Fruit fly (Drosophila melanogaster) whole organism, embryonic: ENCODE data around the gene Lsp1alpha.
A peak's percentile ranks its signal among the peaks of the same experiment; 100 is the strongest.

Source experiments
- Atf6 ChIP-seq: fragments of 200-800 bp; sonication (Bioruptor generic); IDR thresholded peaks from 2 replicates; pipeline ENCODE4 v1.3.6; 2022; ENCODE audit warnings: missing biosample characterization, missing genetic modification characterization
- B-H1 ChIP-seq: fragments of 200-800 bp; sonication (Bioruptor generic); IDR thresholded peaks from 3 replicates; pipeline ENCODE4 v1.3.6; 2022; ENCODE audit warnings: missing biosample characterization, missing genetic modification characterization
- Bgb ChIP-seq: fragments of 200-800 bp; sonication (Bioruptor generic); IDR thresholded peaks from 2 replicates; pipeline ENCODE4 v1.3.6; 2022; ENCODE audit warnings: missing biosample characterization, missing genetic modification characterization; ENCODE audit not compliant: partially characterized antibody
- C15 ChIP-seq: fragments of 200-800 bp; sonication (Bioruptor generic); IDR thresholded peaks from 3 replicates; pipeline ENCODE4 v1.3.6; 2022; ENCODE audit warnings: missing biosample characterization, missing genetic modification characterization
- CG11085 ChIP-seq: fragments of 200-800 bp; sonication (Bioruptor generic); IDR thresholded peaks from 2 replicates; pipeline ENCODE4 v1.3.6; 2022; ENCODE audit warnings: missing biosample characterization, missing genetic modification characterization
- CG11696 ChIP-seq: fragments of 200-800 bp; sonication (Bioruptor generic); IDR thresholded peaks from 2 replicates; pipeline ENCODE4 v1.3.6; 2022; ENCODE audit warnings: missing biosample characterization, missing genetic modification characterization
- CG12155 ChIP-seq: fragments of 200-800 bp; sonication (Bioruptor generic); optimal IDR thresholded peaks from 3 replicates; lab custom pipeline; 2016; ENCODE audit warnings: missing biosample characterization, missing genetic modification characterization
- CG1233 ChIP-seq: fragments of 200-800 bp; sonication (Bioruptor generic); optimal IDR thresholded peaks from 4 replicates; lab custom pipeline; 2018; ENCODE audit warnings: missing biosample characterization, mild to moderate bottlenecking, missing genetic modification characterization
- CG12391 ChIP-seq: fragments of 200-800 bp; sonication (Bioruptor generic); optimal IDR thresholded peaks from 3 replicates; lab custom pipeline; 2018; ENCODE audit warnings: missing biosample characterization, mild to moderate bottlenecking, missing genetic modification characterization, moderate library complexity
- CG13894 ChIP-seq: fragments of 200-800 bp; sonication (Bioruptor generic); optimal IDR thresholded peaks from 3 replicates; lab custom pipeline; 2018; ENCODE audit warnings: missing biosample characterization, mild to moderate bottlenecking, missing genetic modification characterization, moderate library complexity
- CG1602 ChIP-seq: fragments of 200-800 bp; sonication (Bioruptor generic); optimal IDR thresholded peaks from 3 replicates; lab custom pipeline; 2016; ENCODE audit warnings: missing biosample characterization, missing genetic modification characterization
- CG16863 ChIP-seq: fragments of 200-800 bp; sonication (Bioruptor generic); optimal IDR thresholded peaks from 3 replicates; lab custom pipeline; 2016; ENCODE audit warnings: missing biosample characterization, missing genetic modification characterization
- CG17359 ChIP-seq: fragments of 200-800 bp; sonication (Bioruptor generic); optimal IDR thresholded peaks from 3 replicates; lab custom pipeline; 2018; ENCODE audit warnings: missing biosample characterization, mild to moderate bottlenecking, missing genetic modification characterization, moderate library complexity
- CG18011 ChIP-seq: fragments of 200-800 bp; sonication (Bioruptor generic); optimal IDR thresholded peaks from 2 replicates; lab custom pipeline; 2017; ENCODE audit warnings: missing biosample characterization, missing genetic modification characterization, mild to moderate bottlenecking, moderate library complexity, missing genotype
- CG31441 ChIP-seq: fragments of 200-800 bp; sonication (Bioruptor generic); IDR thresholded peaks from 2 replicates; pipeline ENCODE4 v1.3.6; 2022; ENCODE audit warnings: missing biosample characterization, missing genetic modification characterization
- CG6654 ChIP-seq: fragments of 200-800 bp; sonication (Bioruptor generic); optimal IDR thresholded peaks from 2 replicates; lab custom pipeline; 2017; ENCODE audit warnings: missing biosample characterization, mild to moderate bottlenecking, missing genetic modification characterization
- CG7839 ChIP-seq: fragments of 200-800 bp; sonication (Bioruptor generic); optimal IDR thresholded peaks from 3 replicates; lab custom pipeline; 2018; ENCODE audit warnings: missing biosample characterization, mild to moderate bottlenecking, missing genetic modification characterization, moderate library complexity
- CG8089 ChIP-seq: fragments of 200-800 bp; sonication (Bioruptor generic); optimal IDR thresholded peaks from 3 replicates; lab custom pipeline; 2016; ENCODE audit warnings: missing biosample characterization, missing genetic modification characterization
- CG8924 ChIP-seq: fragments of 200-800 bp; optimal IDR thresholded peaks from 3 replicates; lab custom pipeline; 2019; ENCODE audit warnings: missing biosample characterization, mild to moderate bottlenecking, missing genetic modification characterization, moderate library complexity
- D19A ChIP-seq: fragments of 200-800 bp; optimal IDR thresholded peaks from 3 replicates; lab custom pipeline; 2019; ENCODE audit warnings: missing biosample characterization, mild to moderate bottlenecking, missing genetic modification characterization, moderate library complexity
- Dbx ChIP-seq: fragments of 200-800 bp; sonication (Bioruptor generic); IDR thresholded peaks from 3 replicates; pipeline ENCODE4 v1.3.6; 2022; ENCODE audit warnings: missing biosample characterization, missing genetic modification characterization
- HLH54F ChIP-seq: fragments of 200-800 bp; sonication (Bioruptor generic); optimal IDR thresholded peaks from 3 replicates; lab custom pipeline; 2016; ENCODE audit warnings: missing biosample characterization, missing genetic modification characterization
- Hmr ChIP-seq: fragments of 200-800 bp; sonication (Bioruptor generic); optimal IDR thresholded peaks from 3 replicates; lab custom pipeline; 2017; ENCODE audit warnings: mild to moderate bottlenecking, missing biosample characterization, missing genetic modification reagents, missing genetic modification characterization
- Hmx ChIP-seq: fragments of 200-800 bp; sonication (Bioruptor generic); optimal IDR thresholded peaks from 2 replicates; lab custom pipeline; 2016; ENCODE audit warnings: missing biosample characterization, missing genetic modification characterization
- Hr3 ChIP-seq: fragments of 200-800 bp; sonication (Bioruptor generic); optimal IDR thresholded peaks from 3 replicates; lab custom pipeline; 2016; ENCODE audit warnings: missing biosample characterization, missing genetic modification characterization
- Hr51 ChIP-seq, 2 experiments: fragments of 200-800 bp; sonication (Bioruptor generic); optimal IDR thresholded peaks; 2 replicates in 1 of 2; 3 replicates in 1 of 2; lab custom pipeline; 2016 to 2018; ENCODE audit warnings: missing biosample characterization in 2 of 2, missing genetic modification characterization in 2 of 2, mild to moderate bottlenecking in 1 of 2, moderate library complexity in 1 of 2
- Hsf ChIP-seq: fragments of 200-800 bp; sonication (Bioruptor generic); optimal IDR thresholded peaks from 3 replicates; lab custom pipeline; 2016; ENCODE audit warnings: missing biosample characterization, missing genetic modification characterization
- Lpt ChIP-seq: fragments of >200 bp; optimal IDR thresholded peaks from 2 replicates; lab custom pipeline; 2018; ENCODE audit warnings: missing biosample characterization, missing genetic modification characterization
- Max ChIP-seq: fragments of 200-800 bp; sonication (Bioruptor generic); optimal IDR thresholded peaks from 2 replicates; lab custom pipeline; 2016; ENCODE audit warnings: missing biosample characterization, mild to moderate bottlenecking, missing genetic modification characterization
- NFAT ChIP-seq: fragments of 200-800 bp; sonication (Bioruptor generic); IDR thresholded peaks from 2 replicates; pipeline ENCODE4 v1.3.6; 2022; ENCODE audit warnings: missing biosample characterization, missing genetic modification characterization
- Opbp ChIP-seq: fragments of 200-800 bp; sonication (Bioruptor generic); IDR thresholded peaks from 3 replicates; pipeline ENCODE4 v1.3.6; 2022; ENCODE audit warnings: missing biosample characterization, missing genetic modification characterization; ENCODE audit not compliant: partially characterized antibody
- Ptx1 ChIP-seq: fragments of 200-800 bp; sonication (Bioruptor generic); IDR thresholded peaks from 2 replicates; pipeline ENCODE4 v1.3.6; 2022; ENCODE audit warnings: missing biosample characterization, missing genetic modification characterization
- Six4 ChIP-seq: fragments of 200-800 bp; sonication (Bioruptor generic); optimal IDR thresholded peaks from 2 replicates; lab custom pipeline; 2016; ENCODE audit warnings: missing biosample characterization, missing genetic modification characterization
- Sry-β ChIP-seq: fragments of 200-800 bp; sonication (Bioruptor generic); optimal IDR thresholded peaks from 2 replicates; lab custom pipeline; 2018; ENCODE audit warnings: missing biosample characterization, mild to moderate bottlenecking, missing genetic modification characterization, moderate library complexity
- abd-A ChIP-seq: fragments of 200-800 bp; sonication (Bioruptor generic); optimal IDR thresholded peaks from 3 replicates; lab custom pipeline; 2019; ENCODE audit warnings: missing biosample characterization, mild to moderate bottlenecking, missing genetic modification characterization, moderate library complexity
- crc ChIP-seq: fragments of 200-800 bp; sonication (Bioruptor generic); optimal IDR thresholded peaks from 2 replicates; lab custom pipeline; 2016; ENCODE audit warnings: missing biosample characterization, missing genetic modification characterization
- dati ChIP-seq: fragments of 200-800 bp; sonication (Bioruptor generic); IDR thresholded peaks from 2 replicates; pipeline ENCODE4 v1.3.6; 2022; ENCODE audit warnings: missing biosample characterization, missing genetic modification characterization
- disco-r ChIP-seq: fragments of 200-800 bp; sonication (Bioruptor generic); optimal IDR thresholded peaks from 2 replicates; lab custom pipeline; 2016; ENCODE audit warnings: missing biosample characterization, missing genetic modification characterization
- eve ChIP-seq, 2 experiments: fragments of >200 bp; optimal IDR thresholded peaks; 2 replicates each; lab custom pipeline; 2017; ENCODE audit warnings: missing biosample characterization in 2 of 2, missing genetic modification characterization in 2 of 2
- ham ChIP-seq: fragments of 200-800 bp; sonication (Bioruptor generic); IDR thresholded peaks from 2 replicates; pipeline ENCODE4 v1.3.6; 2022; ENCODE audit warnings: missing biosample characterization, missing genetic modification characterization
- jing ChIP-seq: fragments of 200-800 bp; sonication (Bioruptor generic); optimal IDR thresholded peaks from 2 replicates; lab custom pipeline; 2018; ENCODE audit warnings: missing biosample characterization, mild to moderate bottlenecking, missing genetic modification characterization
- nau ChIP-seq: fragments of 200-800 bp; sonication (Bioruptor generic); optimal IDR thresholded peaks from 3 replicates; lab custom pipeline; 2017; ENCODE audit warnings: missing biosample characterization, mild to moderate bottlenecking, missing genetic modification characterization, missing genetic modification reagents
- oc ChIP-seq: fragments of 200-800 bp; sonication (Bioruptor generic); optimal IDR thresholded peaks from 2 replicates; lab custom pipeline; 2018; ENCODE audit warnings: missing biosample characterization, mild to moderate bottlenecking, missing genetic modification characterization, moderate library complexity
- slp2 ChIP-seq: fragments of 200-800 bp; sonication (Bioruptor generic); optimal IDR thresholded peaks from 2 replicates; lab custom pipeline; 2016; ENCODE audit warnings: missing biosample characterization, missing genetic modification characterization
- stwl ChIP-seq: fragments of 200-800 bp; sonication (Bioruptor generic); optimal IDR thresholded peaks from 3 replicates; lab custom pipeline; 2018; ENCODE audit warnings: missing biosample characterization, mild to moderate bottlenecking, missing genetic modification characterization, moderate library complexity
- tll ChIP-seq, 2 experiments: fragments of 200-800 bp in 1 of 2; fragments of >200 bp in 1 of 2; sonication (Bioruptor generic) in 1 of 2; optimal IDR thresholded peaks; 2 replicates each; lab custom pipeline; 2017 to 2019; ENCODE audit warnings: missing biosample characterization in 2 of 2, missing genetic modification characterization in 2 of 2, mild to moderate bottlenecking in 1 of 2, moderate library complexity in 1 of 2
- tna ChIP-seq: fragments of 200-800 bp; sonication (Bioruptor generic); IDR thresholded peaks from 2 replicates; pipeline ENCODE4 v1.3.6; 2022; ENCODE audit warnings: missing biosample characterization, missing genetic modification characterization; ENCODE audit not compliant: partially characterized antibody
- twi ChIP-seq: fragments of 200-800 bp; optimal IDR thresholded peaks from 2 replicates; lab custom pipeline; 2019; ENCODE audit warnings: missing biosample characterization, mild to moderate bottlenecking, missing genetic modification characterization, moderate library complexity
- vfl ChIP-seq: fragments of 200-800 bp; sonication (Bioruptor generic); optimal IDR thresholded peaks from 2 replicates; lab custom pipeline; 2016; ENCODE audit warnings: missing biosample characterization, missing genetic modification characterization
- zen2 ChIP-seq: fragments of 200-800 bp; sonication (Bioruptor generic); IDR thresholded peaks from 3 replicates; pipeline ENCODE4 v1.3.6; 2022; ENCODE audit warnings: missing biosample characterization, missing genetic modification characterization; ENCODE audit not compliant: partially characterized antibody

The Lsp1alpha gene

dm6 chrX:12472244-12472736 is 17.8 kb upstream of the Lsp1alpha start (continued):
- TF ChIP-seq vfl (GFP tag; lab: Kevin White, UChicago), result peak; percentile 77
- TF ChIP-seq abd-A, result peak; percentile 83
- TF ChIP-seq CG31441 (GFP tag; lab: Robert Waterston, UW), result peak; percentile 94
- TF ChIP-seq HLH54F, result peak; percentile 68
- TF ChIP-seq nau (GFP tag; lab: Kevin White, UChicago), result peak; percentile 87
- TF ChIP-seq crc (GFP tag; lab: Kevin White, UChicago), result no peak
- peak; percentile 46 for TF ChIP-seq CG16863
- peak; percentile 64; the same call in 1 of the 2 replicates for TF ChIP-seq dati (GFP tag; lab: Robert Waterston, UW)
- peak; percentile 4 for TF ChIP-seq stwl
- TF ChIP-seq CG8924 (tag; lab: Kevin White, UChicago), result peak; percentile 96
- no peak for TF ChIP-seq Lpt (GFP tag; lab: Kevin White, UChicago)
- TF ChIP-seq tna (GFP tag; lab: Robert Waterston, UW), result no peak
- TF ChIP-seq oc, result peak; percentile 91
- TF ChIP-seq CG7839 (tag; lab: Kevin White, UChicago), result peak; percentile 98
- TF ChIP-seq Hr51 (GFP tag; optimal IDR thresholded peaks at IDR 0.05; lab: Kevin White, UChicago), result peak; percentile 55 to 96
- TF ChIP-seq disco-r, result peak; percentile 37
- peak; percentile 96 for TF ChIP-seq Hmr
- peak; percentile 93 for TF ChIP-seq NFAT (GFP tag; lab: Robert Waterston, UW)
- peak; percentile 88 for TF ChIP-seq Hsf (GFP tag; lab: Kevin White, UChicago)
- peak; percentile 85 for TF ChIP-seq CG11696 (GFP tag; lab: Robert Waterston, UW)
- TF ChIP-seq jing, result peak; percentile 81
- TF ChIP-seq B-H1 (GFP tag; lab: Robert Waterston, UW), result peak; percentile 90
- TF ChIP-seq D19A (tag; lab: Kevin White, UChicago), result peak; percentile 89
- TF ChIP-seq ham, result peak; percentile 84
- peak; percentile 96 for TF ChIP-seq Ptx1 (GFP tag; lab: Robert Waterston, UW)
- TF ChIP-seq CG18011, result peak; percentile 76
- TF ChIP-seq Sry-β (GFP tag; lab: Kevin White, UChicago), result no peak
- TF ChIP-seq twi, result peak; percentile 81
- peak; percentile 88 for TF ChIP-seq C15 (GFP tag; lab: Robert Waterston, UW)
- peak; percentile 96 for TF ChIP-seq CG17359 (tag; lab: Kevin White, UChicago)
- TF ChIP-seq CG12155 (GFP tag; lab: Kevin White, UChicago), result peak; percentile 90
- TF ChIP-seq CG6654 (GFP tag; lab: Kevin White, UChicago), result peak; percentile 76
- TF ChIP-seq tll (GFP tag; optimal IDR thresholded peaks at IDR 0.05; lab: Kevin White, UChicago), result peak in 1 of 2 experiments; percentile 24
- peak; percentile 95 for TF ChIP-seq CG13894 (tag; lab: Kevin White, UChicago)
- peak; percentile 94 for TF ChIP-seq CG12391 (tag; lab: Kevin White, UChicago)
- TF ChIP-seq Max (GFP tag; lab: Kevin White, UChicago), result peak; percentile 90
- TF ChIP-seq CG8089 (GFP tag; lab: Kevin White, UChicago), result no peak
- peak; percentile 97 for TF ChIP-seq Dbx
- TF ChIP-seq Hmx (GFP tag; lab: Kevin White, UChicago), result peak; percentile 76
- no peak for TF ChIP-seq Bgb
- peak; percentile 97 for TF ChIP-seq Atf6 (GFP tag; lab: Robert Waterston, UW)
- TF ChIP-seq Hr3 (GFP tag; lab: Kevin White, UChicago), result peak; percentile 88
- peak; percentile 83 for TF ChIP-seq Six4 (GFP tag; lab: Kevin White, UChicago)
- TF ChIP-seq slp2 (GFP tag; lab: Kevin White, UChicago), result no peak
- peak; percentile 85 for TF ChIP-seq CG1602 (GFP tag; lab: Kevin White, UChicago)
- TF ChIP-seq CG11085 (GFP tag; lab: Robert Waterston, UW), result peak; percentile 89
- peak; percentile 96 for TF ChIP-seq CG1233
- peak in 1 of 2 experiments; percentile 97 for TF ChIP-seq eve (GFP tag; optimal IDR thresholded peaks at IDR 0.05; lab: Kevin White, UChicago)
- no peak for TF ChIP-seq Opbp
- no peak for TF ChIP-seq zen2 (GFP tag; lab: Robert Waterston, UW)
